Worm (Caenorhabditis elegans): Measurements from ENCODE around the gene ooc-3.

DNA sequence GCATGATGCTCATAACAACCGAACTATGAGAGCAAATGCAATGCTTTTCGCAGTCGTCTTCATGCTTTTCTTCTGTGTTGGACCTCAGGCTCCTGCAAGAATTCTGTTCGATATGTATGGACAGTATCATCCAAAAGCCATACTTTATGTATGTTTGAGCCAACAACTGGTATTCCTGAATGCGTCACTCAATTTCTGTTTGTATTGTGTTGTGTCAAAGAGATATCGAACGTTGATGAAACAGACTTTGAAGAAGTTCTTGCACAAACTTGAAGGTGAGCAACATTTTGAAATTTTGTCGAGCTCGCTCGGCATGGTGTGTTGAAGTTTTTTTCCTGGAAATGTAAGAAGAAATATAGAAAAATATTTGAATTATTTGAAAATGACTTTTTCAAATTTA, 17.8 kb upstream of the ooc-3 start:
- TF ChIP-seq pros-1 (tag; optimal IDR thresholded peaks at IDR 0.05), result no peak
- no peak for TF ChIP-seq ceh-2 (tag; optimal IDR thresholded peaks at IDR 0.05)
- TF ChIP-seq hlh-6 (tag; optimal IDR thresholded peaks at IDR 0.05), result no peak
- no peak for TF ChIP-seq madf-2 (tag; optimal IDR thresholded peaks at IDR 0.05)
- no peak for TF ChIP-seq elt-2 (tag; optimal IDR thresholded peaks at IDR 0.05)
- no peak for TF ChIP-seq ref-2 (tag; optimal IDR thresholded peaks at IDR 0.05)
- TF ChIP-seq hlh-30 (tag; optimal IDR thresholded peaks at IDR 0.05; ENCODE audit: insufficient read depth), result no peak
- no peak for TF ChIP-seq lim-6 (tag; optimal IDR thresholded peaks at IDR 0.05)
- no peak for TF ChIP-seq dve-1 (tag; optimal IDR thresholded peaks at IDR 0.05)
- TF ChIP-seq tbx-2 (tag; optimal IDR thresholded peaks at IDR 0.05), result no peak
- no peak for TF ChIP-seq lin-11 (tag; optimal IDR thresholded peaks at IDR 0.05)
- TF ChIP-seq fkh-10 (GFP tag; optimal IDR thresholded peaks at IDR 0.05), result no peak
- TF ChIP-seq C08G9.2 (tag; optimal IDR thresholded peaks at IDR 0.05), result no peak
- TF ChIP-seq fkh-6 (tag; optimal IDR thresholded peaks at IDR 0.05), result no peak
